Worm (Caenorhabditis elegans) whole organism, L3 larva: ENCODE results near the gene col-149.

Experiments
- R02D3.7 ChIP-seq: fragments of 150-350 bp; optimal IDR thresholded peaks from 2 replicates; lab custom pipeline; 2014; ENCODE audit warnings: missing biosample characterization, missing genetic modification characterization
- ama-1 ChIP-seq: fragments of 150-350 bp; optimal IDR thresholded peaks from 2 replicates; lab custom pipeline; 2018
- elt-2 ChIP-seq: sonication (generic microtip); optimal IDR thresholded peaks from 2 replicates; lab custom pipeline; 2016; ENCODE audit warnings: missing genetic modification reagents, mild to moderate bottlenecking, missing genetic modification characterization, missing compliant biosample characterization
- elt-3 ChIP-seq, 3 experiments: fragments of 150-350 bp in 1 of 3; sonication (generic microtip) in 2 of 3; optimal IDR thresholded peaks; 2 replicates in 2 of 3; 4 replicates in 1 of 3; lab custom pipeline; 2014 to 2017; ENCODE audit warnings: missing biosample characterization in 3 of 3, missing genetic modification characterization in 3 of 3
- lsy-12 ChIP-seq: sonication (generic microtip); optimal IDR thresholded peaks from 2 replicates; lab custom pipeline; 2016; ENCODE audit warnings: mild to moderate bottlenecking, missing genetic modification characterization, missing compliant biosample characterization
- mml-1 ChIP-seq: fragments of 150-350 bp; sonication (generic microtip); optimal IDR thresholded peaks from 3 replicates; lab custom pipeline; 2014; ENCODE audit warnings: missing biosample characterization, missing genetic modification characterization
- nhr-12 ChIP-seq: fragments of 150-350 bp; optimal IDR thresholded peaks from 2 replicates; lab custom pipeline; 2014; ENCODE audit warnings: missing biosample characterization, missing genetic modification characterization
- nhr-25 ChIP-seq: sonication (generic microtip); optimal IDR thresholded peaks from 2 replicates; lab custom pipeline; 2017; ENCODE audit warnings: missing biosample characterization, missing genetic modification characterization

ce11 chrV:10314371-10314770 lies 21.7 kb upstream of the col-149 start, which contains the start of gene trx-2:
- TF ChIP-seq elt-2 (tag; lab: Kevin White, UChicago): no peak
- TF ChIP-seq nhr-25 (tag; lab: Kevin White, UChicago): no peak
- TF ChIP-seq ama-1: no peak
- no peak for TF ChIP-seq R02D3.7 (tag; lab: Kevin White, UChicago)
- no peak for TF ChIP-seq elt-3 (tag; optimal IDR thresholded peaks at IDR 0.05; lab: Kevin White, UChicago)
- no peak for TF ChIP-seq mml-1 (tag; lab: Kevin White, UChicago)
- TF ChIP-seq nhr-12 (tag; lab: Kevin White, UChicago): no peak
- TF ChIP-seq lsy-12 (tag; lab: Kevin White, UChicago): no peak
